Fruit fly (Drosophila melanogaster): ENCODE data around the gene GstD6.

dm6 chr3R:12381130-12381700 lies 4.3 kb downstream of the GstD6 start:
- no peak for TF ChIP-seq usp (GFP tag; optimal IDR thresholded peaks at IDR 0.05)
- TF ChIP-seq Dll (optimal IDR thresholded peaks at IDR 0.05) = no peak
